Fruit fly (Drosophila melanogaster): ENCODE data around the gene CAH5.

DNA sequence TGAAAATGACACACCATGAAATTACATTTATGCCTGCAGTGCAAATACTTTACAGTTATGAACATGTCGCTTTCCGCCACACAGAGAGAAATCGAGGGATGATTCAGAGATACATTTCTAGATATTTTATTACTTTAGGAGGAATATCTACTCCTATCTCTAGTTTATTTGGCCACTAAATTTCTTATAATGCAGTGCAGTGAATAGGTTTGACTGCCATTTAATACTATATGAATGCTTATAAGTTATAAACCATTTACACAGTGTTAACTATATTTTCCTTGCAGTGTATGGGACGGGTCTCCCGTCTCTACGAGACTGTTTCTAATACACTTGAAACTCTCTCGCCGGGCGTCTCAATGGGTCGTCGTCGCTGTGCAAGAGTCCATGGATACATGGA lies 27.8 kb downstream of the CAH5 start:
- TF ChIP-seq CG8478 (optimal IDR thresholded peaks at IDR 0.05), result no peak
- TF ChIP-seq CTCF (optimal IDR thresholded peaks at IDR 0.05), result no peak

Data from S2 (cell line).